Worm (Caenorhabditis elegans) whole organism, L3 larva: Measurements from ENCODE around the gene C02B4.3.

Source experiments
- ZK546.5 ChIP-seq: sonication (generic microtip); optimal IDR thresholded peaks from 2 replicates; lab custom pipeline; 2017; ENCODE audit warnings: missing biosample characterization, missing genetic modification characterization
- aly-2 ChIP-seq: fragments of 150-350 bp; optimal IDR thresholded peaks from 2 replicates; lab custom pipeline; 2014; ENCODE audit warnings: missing biosample characterization, missing genetic modification characterization
- ama-1 ChIP-seq: fragments of 150-350 bp; optimal IDR thresholded peaks from 2 replicates; lab custom pipeline; 2018
- ceh-9 ChIP-seq: sonication (generic microtip); optimal IDR thresholded peaks from 2 replicates; lab custom pipeline; 2018; ENCODE audit warnings: missing biosample characterization, missing genetic modification characterization
- elt-2 ChIP-seq: sonication (generic microtip); optimal IDR thresholded peaks from 2 replicates; lab custom pipeline; 2016; ENCODE audit warnings: missing genetic modification reagents, mild to moderate bottlenecking, missing genetic modification characterization, missing compliant biosample characterization
- fkh-10 ChIP-seq: sonication (generic microtip); optimal IDR thresholded peaks from 2 replicates; lab custom pipeline; 2017; ENCODE audit warnings: missing biosample characterization, missing genetic modification reagents, missing genetic modification characterization
- fos-1 ChIP-seq: fragments of 150-350 bp; optimal IDR thresholded peaks from 2 replicates; lab custom pipeline; 2014; ENCODE audit warnings: missing biosample characterization, missing genetic modification characterization
- jun-1 ChIP-seq: fragments of 150-350 bp; optimal IDR thresholded peaks from 2 replicates; lab custom pipeline; 2014; ENCODE audit warnings: missing biosample characterization, missing genetic modification reagents, missing genetic modification characterization
- nhr-12 ChIP-seq: fragments of 150-350 bp; optimal IDR thresholded peaks from 2 replicates; lab custom pipeline; 2014; ENCODE audit warnings: missing biosample characterization, missing genetic modification characterization
- nhr-25 ChIP-seq: sonication (generic microtip); optimal IDR thresholded peaks from 2 replicates; lab custom pipeline; 2017; ENCODE audit warnings: missing biosample characterization, missing genetic modification characterization
- ztf-11 ChIP-seq: fragments of 150-350 bp; optimal IDR thresholded peaks from 2 replicates; lab custom pipeline; 2014; ENCODE audit warnings: missing biosample characterization, missing genetic modification characterization

DNA sequence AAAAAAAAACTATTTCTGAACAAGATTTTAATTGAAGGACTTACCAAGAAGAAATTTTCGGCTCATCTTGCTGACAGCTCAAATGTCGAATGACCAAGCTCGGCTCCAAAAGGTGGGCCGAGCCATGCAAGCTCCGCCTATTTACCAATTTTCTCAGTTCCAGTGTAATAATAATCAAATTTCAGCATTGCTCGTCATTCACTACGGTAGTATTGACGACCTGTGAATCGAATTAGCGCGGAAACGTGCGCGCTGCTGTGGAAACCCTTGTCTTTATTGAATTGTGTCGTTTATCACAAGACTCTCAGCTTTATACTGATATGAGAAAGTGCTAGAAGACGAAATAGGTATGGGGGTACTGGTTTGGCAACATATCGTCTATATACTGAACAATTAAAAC lies 3.9 kb upstream of the C02B4.3 start, which contains the start of gene nlp-76:
- TF ChIP-seq nhr-25 (peak; percentile 47), aly-2 (tag; lab: Kevin White, UChicago) (no peak), nhr-12 (tag; lab: Kevin White, UChicago) (no peak), elt-2 (tag; lab: Kevin White, UChicago) (peak; percentile 34), fkh-10 (GFP tag; lab: Kevin White, UChicago) (no peak), ceh-9 (no peak), ama-1 (peak; percentile 98), ztf-11 (no peak), fos-1 (no peak), jun-1 (tag; lab: Kevin White, UChicago) (no peak), ZK546.5 (tag; lab: Kevin White, UChicago) (no peak)
